Worm (Caenorhabditis elegans): Measurements from ENCODE around the gene F15H10.9.

The F15H10.9 gene

ce11 chrV:10395173-10395766, 19.2 kb downstream of the F15H10.9 start, which contains the start of the genes col-151 and ugt-1:
Gene col-151, minus strand, starts transcription at chrV:10395223.
Gene ugt-1, plus strand, starts transcription at chrV:10395663.
- TF ChIP-seq nhr-28 (tag; optimal IDR thresholded peaks at IDR 0.05) (no peak), nhr-12 (tag; optimal IDR thresholded peaks at IDR 0.05) (no peak), fos-1 (tag; optimal IDR thresholded peaks at IDR 0.05) (no peak), pqm-1 (tag; optimal IDR thresholded peaks at IDR 0.05) (peak; percentile 59), aly-2 (tag; optimal IDR thresholded peaks at IDR 0.05) (no peak), elt-3 (tag; optimal IDR thresholded peaks at IDR 0.05) (no peak), ceh-9 (tag; optimal IDR thresholded peaks at IDR 0.05) (no peak), elt-2 (tag; optimal IDR thresholded peaks at IDR 0.05) (peak; percentile 53), ztf-11 (tag; optimal IDR thresholded peaks at IDR 0.05) (no peak), nhr-77 (tag; optimal IDR thresholded peaks at IDR 0.05) (no peak), unc-62 (GFP tag; optimal IDR thresholded peaks at IDR 0.05) (no peak), ceh-16 (tag; optimal IDR thresholded peaks at IDR 0.05) (no peak)

- TF ChIP-seq mml-1 (tag; optimal IDR thresholded peaks at IDR 0.05) (no peak), elt-3 (tag; optimal IDR thresholded peaks at IDR 0.05) (no peak), elt-2 (tag; optimal IDR thresholded peaks at IDR 0.05) (no peak), ama-1 (optimal IDR thresholded peaks at IDR 0.05) (no peak), unc-39 (tag; optimal IDR thresholded peaks at IDR 0.05) (no peak)
These were observed 20.8 kb downstream of the F15H10.9 start for ce11 chrV:10393708-10394107.

ce11 chrV:10388318-10388717, 26.2 kb downstream of the F15H10.9 start, which contains the start of gene AC3.5:
Gene AC3.5, plus strand, starts transcription at chrV:10388527.
- no peak for TF ChIP-seq hmg-11 (tag; optimal IDR thresholded peaks at IDR 0.05)

ce11 chrV:10387412-10387811, 27.1 kb downstream of the F15H10.9 start:
- no peak for TF ChIP-seq egl-27 (tag; optimal IDR thresholded peaks at IDR 0.05)
- TF ChIP-seq lsy-12 (tag; optimal IDR thresholded peaks at IDR 0.05) = no peak
- TF ChIP-seq nhr-23 (tag; optimal IDR thresholded peaks at IDR 0.05) = peak; percentile 24
- no peak for TF ChIP-seq pha-4 (tag; optimal IDR thresholded peaks at IDR 0.05)
- no peak for TF ChIP-seq mml-1 (tag; optimal IDR thresholded peaks at IDR 0.05)
- no peak for TF ChIP-seq nhr-12 (tag; optimal IDR thresholded peaks at IDR 0.05)
- TF ChIP-seq tbx-2 (tag; optimal IDR thresholded peaks at IDR 0.05) = no peak
- peak in 1 of 3 experiments; percentile 35 for TF ChIP-seq elt-3 (tag; optimal IDR thresholded peaks at IDR 0.05)
- no peak for TF ChIP-seq ceh-28 (tag; optimal IDR thresholded peaks at IDR 0.05)
- no peak for TF ChIP-seq fos-1 (tag; optimal IDR thresholded peaks at IDR 0.05)
- peak; percentile 24 for TF ChIP-seq nhr-25 (tag; optimal IDR thresholded peaks at IDR 0.05)
- no peak for TF ChIP-seq pqm-1 (tag; optimal IDR thresholded peaks at IDR 0.05)
- no peak for TF ChIP-seq nhr-43 (tag; optimal IDR thresholded peaks at IDR 0.05; ENCODE audit: poor library complexity, severe bottlenecking)
- TF ChIP-seq elt-2 (tag; optimal IDR thresholded peaks at IDR 0.05) = no peak
- no peak for TF ChIP-seq ztf-4 (tag; optimal IDR thresholded peaks at IDR 0.05)
- TF ChIP-seq unc-39 (tag; optimal IDR thresholded peaks at IDR 0.05) = no peak
- no peak for TF ChIP-seq lin-15B (tag; optimal IDR thresholded peaks at IDR 0.05)
- TF ChIP-seq fkh-10 (GFP tag; optimal IDR thresholded peaks at IDR 0.05) = no peak
- no peak for TF ChIP-seq skn-1 (tag; optimal IDR thresholded peaks at IDR 0.05)
- no peak for TF ChIP-seq unc-62 (GFP tag; optimal IDR thresholded peaks at IDR 0.05)

- TF ChIP-seq mdl-1 (tag; optimal IDR thresholded peaks at IDR 0.05) (no peak), ztf-4 (tag; optimal IDR thresholded peaks at IDR 0.05) (no peak), egl-5 (tag; optimal IDR thresholded peaks at IDR 0.05) (no peak), aly-2 (tag; optimal IDR thresholded peaks at IDR 0.05) (no peak), mml-1 (tag; optimal IDR thresholded peaks at IDR 0.05) (no peak), jun-1 (tag; optimal IDR thresholded peaks at IDR 0.05) (no peak), ZK546.5 (tag; optimal IDR thresholded peaks at IDR 0.05) (no peak), zag-1 (tag; optimal IDR thresholded peaks at IDR 0.05) (no peak), elt-2 (tag; optimal IDR thresholded peaks at IDR 0.05) (no peak)
These were observed 30.6 kb downstream of the F15H10.9 start, which contains the start of gene spe-10 for ce11 chrV:10383950-10384349. Gene spe-10, plus strand, starts transcription at chrV:10384250.

ce11 chrV:10382142-10382541, 32.4 kb downstream of the F15H10.9 start, which contains the start of gene pqn-2:
Gene pqn-2, plus strand, starts transcription at chrV:10382442.
- TF ChIP-seq fkh-10 (GFP tag; optimal IDR thresholded peaks at IDR 0.05) (no peak), elt-2 (tag; optimal IDR thresholded peaks at IDR 0.05) (no peak), aly-2 (tag; optimal IDR thresholded peaks at IDR 0.05) (no peak)
